Worm (Caenorhabditis elegans) whole organism, L3 larva: ENCODE data around the gene C17E7.9.

Experiments
- R02D3.7 ChIP-seq: fragments of 150-350 bp; optimal IDR thresholded peaks from 2 replicates; lab custom pipeline; 2014; ENCODE audit warnings: missing biosample characterization, missing genetic modification characterization
- ZK546.5 ChIP-seq: sonication (generic microtip); optimal IDR thresholded peaks from 2 replicates; lab custom pipeline; 2017; ENCODE audit warnings: missing biosample characterization, missing genetic modification characterization
- aly-2 ChIP-seq: fragments of 150-350 bp; optimal IDR thresholded peaks from 2 replicates; lab custom pipeline; 2014; ENCODE audit warnings: missing biosample characterization, missing genetic modification characterization
- ama-1 ChIP-seq: fragments of 150-350 bp; optimal IDR thresholded peaks from 2 replicates; lab custom pipeline; 2018
- ceh-28 ChIP-seq: fragments of 150-350 bp; optimal IDR thresholded peaks from 2 replicates; lab custom pipeline; 2014; ENCODE audit warnings: missing biosample characterization, missing genetic modification reagents, missing genetic modification characterization
- ceh-82 ChIP-seq: fragments of 150-350 bp; optimal IDR thresholded peaks from 2 replicates; lab custom pipeline; 2014; ENCODE audit warnings: missing biosample characterization, missing genetic modification characterization
- ceh-9 ChIP-seq: sonication (generic microtip); optimal IDR thresholded peaks from 2 replicates; lab custom pipeline; 2018; ENCODE audit warnings: missing biosample characterization, missing genetic modification characterization
- daf-12 ChIP-seq: fragments of 150-350 bp; optimal IDR thresholded peaks from 2 replicates; lab custom pipeline; 2014; ENCODE audit warnings: missing biosample characterization, missing genetic modification reagents, missing genetic modification characterization
- egl-27 ChIP-seq: sonication (generic microtip); optimal IDR thresholded peaks from 4 replicates; lab custom pipeline; 2017; ENCODE audit warnings: missing biosample characterization, missing genetic modification reagents, missing genetic modification characterization
- egl-5 ChIP-seq: fragments of 150-350 bp; optimal IDR thresholded peaks from 2 replicates; lab custom pipeline; 2017; ENCODE audit warnings: missing biosample characterization, missing genetic modification reagents, missing genetic modification characterization, inconsistent platforms
- elt-1 ChIP-seq: fragments of 150-350 bp; optimal IDR thresholded peaks from 2 replicates; lab custom pipeline; 2014; ENCODE audit warnings: missing biosample characterization, missing genetic modification characterization
- elt-2 ChIP-seq: sonication (generic microtip); optimal IDR thresholded peaks from 2 replicates; lab custom pipeline; 2016; ENCODE audit warnings: missing genetic modification reagents, mild to moderate bottlenecking, missing genetic modification characterization, missing compliant biosample characterization
- eor-1 ChIP-seq, 2 experiments: fragments of 150-350 bp; optimal IDR thresholded peaks; 2 replicates each; lab custom pipeline; 2014 to 2018; ENCODE audit warnings: missing biosample characterization in 2 of 2, missing genetic modification characterization in 2 of 2
- fkh-10 ChIP-seq: sonication (generic microtip); optimal IDR thresholded peaks from 2 replicates; lab custom pipeline; 2017; ENCODE audit warnings: missing biosample characterization, missing genetic modification reagents, missing genetic modification characterization
- fkh-2 ChIP-seq: fragments of 150-350 bp; optimal IDR thresholded peaks from 2 replicates; lab custom pipeline; 2014; ENCODE audit warnings: missing biosample characterization, missing genetic modification reagents, missing genetic modification characterization
- hmg-11 ChIP-seq: sonication (generic microtip); optimal IDR thresholded peaks from 2 replicates; lab custom pipeline; 2016; ENCODE audit warnings: missing genetic modification characterization, missing compliant biosample characterization
- lin-15B ChIP-seq: fragments of 150-350 bp; optimal IDR thresholded peaks from 2 replicates; lab custom pipeline; 2014; ENCODE audit warnings: missing biosample characterization, missing genetic modification characterization
- lin-39 ChIP-seq: fragments of 150-350 bp; optimal IDR thresholded peaks from 2 replicates; lab custom pipeline; 2018; ENCODE audit warnings: missing biosample characterization, missing genetic modification reagents, missing genetic modification characterization
- lsy-12 ChIP-seq: sonication (generic microtip); optimal IDR thresholded peaks from 2 replicates; lab custom pipeline; 2016; ENCODE audit warnings: mild to moderate bottlenecking, missing genetic modification characterization, missing compliant biosample characterization
- mdl-1 ChIP-seq: fragments of 150-350 bp; optimal IDR thresholded peaks from 2 replicates; lab custom pipeline; 2014; ENCODE audit warnings: missing biosample characterization, missing genetic modification characterization
- mml-1 ChIP-seq: fragments of 150-350 bp; sonication (generic microtip); optimal IDR thresholded peaks from 3 replicates; lab custom pipeline; 2014; ENCODE audit warnings: missing biosample characterization, missing genetic modification characterization
- nfya-1 ChIP-seq: sonication (generic microtip); optimal IDR thresholded peaks from 2 replicates; lab custom pipeline; 2017; ENCODE audit warnings: missing genetic modification characterization, mild to moderate bottlenecking, missing compliant biosample characterization, antibody characterized with exemption, moderate library complexity; ENCODE audit not compliant: insufficient read depth
- nhr-11 ChIP-seq: fragments of 150-350 bp; optimal IDR thresholded peaks from 2 replicates; lab custom pipeline; 2014; ENCODE audit warnings: missing biosample characterization, missing genetic modification characterization
- nhr-12 ChIP-seq: fragments of 150-350 bp; optimal IDR thresholded peaks from 2 replicates; lab custom pipeline; 2014; ENCODE audit warnings: missing biosample characterization, missing genetic modification characterization
- nhr-237 ChIP-seq: fragments of 150-350 bp; optimal IDR thresholded peaks from 2 replicates; lab custom pipeline; 2014; ENCODE audit warnings: missing biosample characterization, missing genetic modification characterization
- nhr-25 ChIP-seq: sonication (generic microtip); optimal IDR thresholded peaks from 2 replicates; lab custom pipeline; 2017; ENCODE audit warnings: missing biosample characterization, missing genetic modification characterization
- nhr-28 ChIP-seq: fragments of 150-350 bp; optimal IDR thresholded peaks from 2 replicates; lab custom pipeline; 2014; ENCODE audit warnings: missing biosample characterization, missing genetic modification characterization
- nhr-43 ChIP-seq: sonication (generic microtip); optimal IDR thresholded peaks from 2 replicates; lab custom pipeline; 2016; ENCODE audit warnings: mild to moderate bottlenecking, missing genetic modification characterization, missing compliant biosample characterization; ENCODE audit not compliant: poor library complexity, severe bottlenecking
- nhr-67 ChIP-seq: fragments of 150-350 bp; optimal IDR thresholded peaks from 2 replicates; lab custom pipeline; 2014; ENCODE audit warnings: missing biosample characterization, missing genetic modification characterization
- nhr-76 ChIP-seq: fragments of 150-350 bp; sonication (generic microtip); optimal IDR thresholded peaks from 5 replicates; lab custom pipeline; 2014; ENCODE audit warnings: missing biosample characterization, missing genetic modification characterization
- nhr-77 ChIP-seq: fragments of 150-350 bp; optimal IDR thresholded peaks from 2 replicates; lab custom pipeline; 2014; ENCODE audit warnings: missing biosample characterization, missing genetic modification characterization
- pha-4 ChIP-seq: fragments of 150-350 bp; optimal IDR thresholded peaks from 2 replicates; lab custom pipeline; 2014; ENCODE audit warnings: missing biosample characterization, missing genetic modification reagents, missing genetic modification characterization
- pqm-1 ChIP-seq: fragments of 150-350 bp; optimal IDR thresholded peaks from 2 replicates; lab custom pipeline; 2017; ENCODE audit warnings: missing biosample characterization, missing genetic modification characterization, inconsistent platforms
- sea-2 ChIP-seq: fragments of 150-350 bp; sonication (generic microtip); optimal IDR thresholded peaks from 4 replicates; lab custom pipeline; 2014; ENCODE audit warnings: missing biosample characterization, missing genetic modification reagents, missing genetic modification characterization
- unc-62 ChIP-seq: fragments of 150-350 bp; sonication (generic microtip); optimal IDR thresholded peaks from 4 replicates; lab custom pipeline; 2014; ENCODE audit warnings: missing biosample characterization, missing genetic modification reagents, missing genetic modification characterization
- zag-1 ChIP-seq: fragments of 150-350 bp; optimal IDR thresholded peaks from 2 replicates; lab custom pipeline; 2014; ENCODE audit warnings: missing biosample characterization, missing genetic modification characterization
- ztf-11 ChIP-seq: fragments of 150-350 bp; optimal IDR thresholded peaks from 2 replicates; lab custom pipeline; 2014; ENCODE audit warnings: missing biosample characterization, missing genetic modification characterization
- ztf-4 ChIP-seq: fragments of 150-350 bp; optimal IDR thresholded peaks from 2 replicates; lab custom pipeline; 2014; ENCODE audit warnings: missing biosample characterization, missing genetic modification characterization

Gene C17E7.9

ce11 chrV:3927522-3927921 lies 36.9 kb upstream of the C17E7.9 start:
- TF ChIP-seq nhr-28 (no peak), daf-12 (tag; lab: Kevin White, UChicago) (no peak), ztf-11 (no peak)
- TF ChIP-seq, all 47 proteins: peak for 0

ce11 chrV:3922547-3922946 lies 31.9 kb upstream of the C17E7.9 start:
- TF ChIP-seq ceh-82 (tag; lab: Kevin White, UChicago), result no peak
- TF ChIP-seq unc-62 (GFP tag; lab: Kevin White, UChicago), result no peak
- TF ChIP-seq nhr-67, result no peak
- TF ChIP-seq fkh-2 (tag; lab: Kevin White, UChicago), result no peak
- no peak for TF ChIP-seq pqm-1 (tag; lab: Kevin White, UChicago)
- no peak for TF ChIP-seq ceh-28
- no peak for TF ChIP-seq daf-12 (tag; lab: Kevin White, UChicago)
- TF ChIP-seq nhr-11, result no peak
- no peak for TF ChIP-seq lin-15B (tag; lab: Kevin White, UChicago)
- no peak for TF ChIP-seq nhr-28
- no peak for TF ChIP-seq nhr-43 (tag; lab: Kevin White, UChicago)
- TF ChIP-seq mdl-1 (tag; lab: Kevin White, UChicago), result no peak
- no peak for TF ChIP-seq mml-1
- no peak for TF ChIP-seq nhr-25 (tag; lab: Kevin White, UChicago)
- TF ChIP-seq nhr-237, result no peak
- TF ChIP-seq nfya-1 (tag; lab: Kevin White, UChicago), result no peak
- no peak for TF ChIP-seq egl-27 (tag; lab: Kevin White, UChicago)
- no peak for TF ChIP-seq ceh-9 (tag; lab: Kevin White, UChicago)
- TF ChIP-seq sea-2 (GFP tag; lab: Kevin White, UChicago), result no peak

ce11 chrV:3921635-3922034 lies 31.0 kb upstream of the C17E7.9 start, which contains the start of gene srx-65:
TSS of gene srx-65 (plus strand) at chrV:3921935.
- TF ChIP-seq mdl-1 (tag; lab: Kevin White, UChicago) (no peak), nhr-25 (tag; lab: Kevin White, UChicago) (no peak), nhr-237 (no peak), nhr-76 (tag; lab: Kevin White, UChicago) (no peak), ama-1 (no peak), ceh-28 (no peak), lsy-12 (tag; lab: Kevin White, UChicago) (no peak), nhr-43 (tag; lab: Kevin White, UChicago) (no peak), egl-27 (tag; lab: Kevin White, UChicago) (no peak), nfya-1 (tag; lab: Kevin White, UChicago) (no peak), fkh-2 (tag; lab: Kevin White, UChicago) (no peak), nhr-12 (tag; lab: Kevin White, UChicago) (no peak), hmg-11 (no peak), elt-1 (no peak)

ce11 chrV:3919289-3919688 lies 28.6 kb upstream of the C17E7.9 start, which contains the start of gene srx-66:
TSS of gene srx-66 (plus strand) at chrV:3919589.
- no peak for TF ChIP-seq nhr-77 (tag; lab: Kevin White, UChicago)
- no peak for TF ChIP-seq unc-62 (GFP tag; lab: Kevin White, UChicago)
- no peak for TF ChIP-seq ceh-82 (tag; lab: Kevin White, UChicago)
- TF ChIP-seq mdl-1 (tag; lab: Kevin White, UChicago), result no peak
- TF ChIP-seq nhr-12 (tag; lab: Kevin White, UChicago), result no peak
- no peak for TF ChIP-seq elt-2 (tag; lab: Kevin White, UChicago)
- no peak for TF ChIP-seq nfya-1 (tag; lab: Kevin White, UChicago)
- no peak for TF ChIP-seq lin-39 (tag; lab: Kevin White, UChicago)
- TF ChIP-seq nhr-28, result no peak
- TF ChIP-seq ztf-4, result no peak
- TF ChIP-seq pqm-1 (tag; lab: Kevin White, UChicago), result no peak
- TF ChIP-seq lsy-12 (tag; lab: Kevin White, UChicago), result no peak
- no peak for TF ChIP-seq fkh-10 (GFP tag; lab: Kevin White, UChicago)
- no peak for TF ChIP-seq nhr-25 (tag; lab: Kevin White, UChicago)
- TF ChIP-seq ZK546.5, result no peak
- TF ChIP-seq hmg-11, result no peak
- TF ChIP-seq zag-1, result no peak
- no peak for TF ChIP-seq lin-15B (tag; lab: Kevin White, UChicago)
- no peak for TF ChIP-seq eor-1 (tag; optimal IDR thresholded peaks at IDR 0.05; lab: Kevin White, UChicago)
- TF ChIP-seq nhr-76 (tag; lab: Kevin White, UChicago), result no peak
- TF ChIP-seq, all 47 proteins: peak for 0

- TF ChIP-seq elt-1 (no peak), egl-5 (tag; lab: Kevin White, UChicago) (no peak), lin-15B (tag; lab: Kevin White, UChicago) (no peak), nhr-77 (tag; lab: Kevin White, UChicago) (no peak), mdl-1 (tag; lab: Kevin White, UChicago) (no peak), zag-1 (no peak), ZK546.5 (no peak), hmg-11 (no peak), sea-2 (GFP tag; lab: Kevin White, UChicago) (no peak), ama-1 (no peak), nfya-1 (tag; lab: Kevin White, UChicago) (no peak), nhr-28 (no peak), R02D3.7 (tag; lab: Kevin White, UChicago) (no peak), aly-2 (no peak), elt-2 (tag; lab: Kevin White, UChicago) (no peak), pha-4 (tag; lab: Kevin White, UChicago) (no peak), fkh-10 (GFP tag; lab: Kevin White, UChicago) (no peak)
Observed at ce11 chrV:3916480-3916879, 25.8 kb upstream of the C17E7.9 start, which contains the start of gene srx-67. TSS of gene srx-67 (plus strand) at chrV:3916780.
